Worm (Caenorhabditis elegans) whole organism, L3 larva: ENCODE results near the gene sri-69.

ENCODE experiments used
- egl-27 ChIP-seq: sonication (generic microtip); optimal IDR thresholded peaks from 4 replicates; lab custom pipeline; 2017; ENCODE audit warnings: missing biosample characterization, missing genetic modification reagents, missing genetic modification characterization
- mdl-1 ChIP-seq: fragments of 150-350 bp; optimal IDR thresholded peaks from 2 replicates; lab custom pipeline; 2014; ENCODE audit warnings: missing biosample characterization, missing genetic modification characterization
- pqm-1 ChIP-seq: fragments of 150-350 bp; optimal IDR thresholded peaks from 2 replicates; lab custom pipeline; 2017; ENCODE audit warnings: missing biosample characterization, missing genetic modification characterization, inconsistent platforms

- TF ChIP-seq egl-27 (tag; lab: Kevin White, UChicago) (no peak), mdl-1 (tag; lab: Kevin White, UChicago) (no peak), pqm-1 (tag; lab: Kevin White, UChicago) (no peak)
Observed at ce11 chrV:16972134-16972533, 36.1 kb downstream of the sri-69 start, which contains the start of gene srh-119.
